Fruit fly (Drosophila melanogaster) whole organism, embryonic: ENCODE results near the gene CG3505.

ENCODE experiments used
- Aef1 ChIP-seq: fragments of 200-800 bp; sonication (Bioruptor generic); IDR thresholded peaks from 3 replicates; pipeline ENCODE4 v1.3.6; 2022; ENCODE audit warnings: missing biosample characterization, missing genetic modification characterization
- Bteb2 ChIP-seq: fragments of 200-800 bp; sonication (Bioruptor generic); optimal IDR thresholded peaks from 2 replicates; lab custom pipeline; 2016; ENCODE audit warnings: missing biosample characterization, missing genetic modification characterization
- C15 ChIP-seq: fragments of 200-800 bp; sonication (Bioruptor generic); IDR thresholded peaks from 3 replicates; pipeline ENCODE4 v1.3.6; 2022; ENCODE audit warnings: missing biosample characterization, missing genetic modification characterization
- CG1024 ChIP-seq: fragments of 200-800 bp; sonication (Bioruptor generic); IDR thresholded peaks from 2 replicates; pipeline ENCODE4 v1.3.6; 2022; ENCODE audit warnings: missing biosample characterization, missing genetic modification characterization
- CG10321 ChIP-seq: fragments of 200-800 bp; sonication (Bioruptor generic); IDR thresholded peaks from 2 replicates; pipeline ENCODE4 v1.3.6; 2022; ENCODE audit warnings: missing biosample characterization, missing genetic modification characterization
- CG10959 ChIP-seq: fragments of 200-800 bp; sonication (Bioruptor generic); IDR thresholded peaks from 2 replicates; pipeline ENCODE4 v1.3.6; 2022; ENCODE audit warnings: missing biosample characterization, missing genetic modification characterization
- CG11695 ChIP-seq: fragments of 200-800 bp; sonication (Bioruptor generic); IDR thresholded peaks from 3 replicates; pipeline ENCODE4 v1.3.6; 2022; ENCODE audit warnings: missing biosample characterization, missing genetic modification characterization
- CG12104 ChIP-seq: fragments of 200-800 bp; sonication (Bioruptor generic); optimal IDR thresholded peaks from 3 replicates; lab custom pipeline; 2016; ENCODE audit warnings: missing biosample characterization, missing genetic modification characterization
- CG12219 ChIP-seq: fragments of 200-800 bp; sonication (Bioruptor generic); optimal IDR thresholded peaks from 3 replicates; lab custom pipeline; 2018; ENCODE audit warnings: missing biosample characterization, mild to moderate bottlenecking, missing genetic modification characterization
- CG14667 ChIP-seq: fragments of 200-800 bp; sonication (Bioruptor generic); IDR thresholded peaks from 2 replicates; pipeline ENCODE4 v1.3.6; 2022; ENCODE audit warnings: missing biosample characterization, missing genetic modification characterization
- CG15514 ChIP-seq: fragments of 200-800 bp; sonication (Bioruptor generic); optimal IDR thresholded peaks from 3 replicates; lab custom pipeline; 2017; ENCODE audit warnings: missing biosample characterization, missing genetic modification characterization, mild to moderate bottlenecking, moderate library complexity, missing genetic modification reagents
- CG17568 ChIP-seq: fragments of 200-800 bp; sonication (Bioruptor generic); optimal IDR thresholded peaks from 2 replicates; lab custom pipeline; 2018; ENCODE audit warnings: missing biosample characterization, mild to moderate bottlenecking, missing genetic modification characterization, moderate library complexity
- CG2199 ChIP-seq: fragments of 200-800 bp; sonication (Bioruptor generic); IDR thresholded peaks from 3 replicates; pipeline ENCODE4 v1.3.6; 2022; ENCODE audit warnings: missing biosample characterization, missing genetic modification characterization
- CG30403 ChIP-seq: fragments of 200-800 bp; sonication (Bioruptor generic); optimal IDR thresholded peaks from 3 replicates; lab custom pipeline; 2016; ENCODE audit warnings: missing biosample characterization, missing genetic modification characterization
- CG6854 ChIP-seq: fragments of 200-800 bp; sonication (Bioruptor generic); optimal IDR thresholded peaks from 3 replicates; lab custom pipeline; 2017; ENCODE audit warnings: missing biosample characterization, mild to moderate bottlenecking, missing genetic modification characterization
- CG7271 ChIP-seq: fragments of 200-800 bp; sonication (Bioruptor generic); optimal IDR thresholded peaks from 2 replicates; lab custom pipeline; 2018; ENCODE audit warnings: missing biosample characterization, mild to moderate bottlenecking, missing genetic modification characterization, moderate library complexity
- CG7372 ChIP-seq: fragments of 200-800 bp; sonication (Bioruptor generic); IDR thresholded peaks from 2 replicates; pipeline ENCODE4 v1.3.6; 2022; ENCODE audit warnings: missing biosample characterization, missing genetic modification characterization
- CG7928 ChIP-seq: fragments of 200-800 bp; sonication (Bioruptor generic); optimal IDR thresholded peaks from 2 replicates; lab custom pipeline; 2017; ENCODE audit warnings: missing biosample characterization, mild to moderate bottlenecking, missing genetic modification characterization
- CHES-1-like ChIP-seq: fragments of 200-800 bp; sonication (Bioruptor generic); optimal IDR thresholded peaks from 2 replicates; lab custom pipeline; 2016; ENCODE audit warnings: missing biosample characterization, missing genetic modification characterization
- CoRest ChIP-seq: fragments of 200-800 bp; sonication (Bioruptor generic); optimal IDR thresholded peaks from 3 replicates; lab custom pipeline; 2018; ENCODE audit warnings: missing biosample characterization, mild to moderate bottlenecking, missing genetic modification characterization, moderate library complexity
- CrebB ChIP-seq: fragments of 200-800 bp; sonication (Bioruptor generic); optimal IDR thresholded peaks from 3 replicates; lab custom pipeline; 2018; ENCODE audit warnings: missing biosample characterization, mild to moderate bottlenecking, missing genetic modification characterization
- Dip3 ChIP-seq: fragments of 200-800 bp; sonication (Bioruptor generic); optimal IDR thresholded peaks from 3 replicates; lab custom pipeline; 2016; ENCODE audit warnings: missing biosample characterization, missing genetic modification characterization
- HHEX ChIP-seq: fragments of 200-800 bp; sonication (Bioruptor generic); optimal IDR thresholded peaks from 3 replicates; lab custom pipeline; 2017; ENCODE audit warnings: missing biosample characterization, mild to moderate bottlenecking, missing genetic modification characterization, missing genetic modification reagents
- Hr3 ChIP-seq: fragments of 200-800 bp; sonication (Bioruptor generic); optimal IDR thresholded peaks from 3 replicates; lab custom pipeline; 2016; ENCODE audit warnings: missing biosample characterization, missing genetic modification characterization
- Nf-YA ChIP-seq: fragments of 200-800 bp; sonication (Bioruptor generic); IDR thresholded peaks from 2 replicates; pipeline ENCODE4 v1.3.6; 2022; ENCODE audit warnings: missing biosample characterization, missing genetic modification characterization
- Nf-YB ChIP-seq: fragments of 200-800 bp; sonication (Bioruptor generic); optimal IDR thresholded peaks from 3 replicates; lab custom pipeline; 2019; ENCODE audit warnings: missing biosample characterization, mild to moderate bottlenecking, missing genetic modification characterization, moderate library complexity
- NfI ChIP-seq: fragments of 200-800 bp; sonication (Bioruptor generic); optimal IDR thresholded peaks from 3 replicates; lab custom pipeline; 2018; ENCODE audit warnings: missing biosample characterization, mild to moderate bottlenecking, missing genetic modification characterization, moderate library complexity
- Vsx1 ChIP-seq: fragments of 200-800 bp; sonication (Bioruptor generic); optimal IDR thresholded peaks from 2 replicates; lab custom pipeline; 2017; ENCODE audit warnings: missing biosample characterization, mild to moderate bottlenecking, missing genetic modification characterization, missing genetic modification reagents
- Xrp1 ChIP-seq: fragments of 200-800 bp; sonication (Bioruptor generic); IDR thresholded peaks from 2 replicates; pipeline ENCODE4 v1.3.6; 2022; ENCODE audit warnings: missing biosample characterization, missing genetic modification characterization
- ase ChIP-seq: fragments of 200-800 bp; sonication (Bioruptor generic); IDR thresholded peaks from 3 replicates; pipeline ENCODE4 v1.3.6; 2022; ENCODE audit warnings: missing biosample characterization, missing genetic modification characterization
- cwo ChIP-seq: fragments of 200-800 bp; sonication (Bioruptor generic); optimal IDR thresholded peaks from 3 replicates; lab custom pipeline; 2017; ENCODE audit warnings: missing biosample characterization, missing genetic modification characterization, mild to moderate bottlenecking, moderate library complexity, missing genetic modification reagents
- dpn ChIP-seq, 2 experiments: fragments of 200-800 bp; sonication (Bioruptor generic); optimal IDR thresholded peaks; 3 replicates each; lab custom pipeline; 2016; ENCODE audit warnings: missing biosample characterization in 2 of 2, missing genetic modification characterization in 2 of 2
- dysf ChIP-seq: fragments of 200-800 bp; sonication (Bioruptor generic); IDR thresholded peaks from 3 replicates; pipeline ENCODE4 v1.3.6; 2022; ENCODE audit warnings: missing biosample characterization, missing genetic modification characterization
- fu2 ChIP-seq: fragments of 200-800 bp; sonication (Bioruptor generic); optimal IDR thresholded peaks from 2 replicates; lab custom pipeline; 2016; ENCODE audit warnings: missing biosample characterization, missing genetic modification characterization
- h ChIP-seq: fragments of >200 bp; optimal IDR thresholded peaks from 2 replicates; lab custom pipeline; 2017
- jumu ChIP-seq: fragments of 200-800 bp; sonication (Bioruptor generic); optimal IDR thresholded peaks from 3 replicates; lab custom pipeline; 2016; ENCODE audit warnings: missing biosample characterization, missing genetic modification characterization
- lbe ChIP-seq: fragments of 200-800 bp; sonication (Bioruptor generic); optimal IDR thresholded peaks from 2 replicates; lab custom pipeline; 2016; ENCODE audit warnings: missing biosample characterization, mild to moderate bottlenecking, missing genetic modification characterization
- luna ChIP-seq: fragments of 200-800 bp; sonication (Bioruptor generic); optimal IDR thresholded peaks from 2 replicates; lab custom pipeline; 2016; ENCODE audit warnings: missing biosample characterization, missing genetic modification characterization
- mirr ChIP-seq: fragments of 200-800 bp; sonication (Bioruptor generic); optimal IDR thresholded peaks from 3 replicates; lab custom pipeline; 2018; ENCODE audit warnings: missing biosample characterization, mild to moderate bottlenecking, missing genetic modification characterization
- mld ChIP-seq: fragments of 200-800 bp; sonication (Bioruptor generic); IDR thresholded peaks from 3 replicates; pipeline ENCODE4 v1.3.6; 2022; ENCODE audit warnings: missing biosample characterization, missing genetic modification characterization; ENCODE audit not compliant: partially characterized antibody
- prd ChIP-seq, 3 experiments: fragments of >200 bp in 2 of 3; fragments of 200-800 bp in 1 of 3; sonication (Bioruptor generic) in 1 of 3; optimal IDR thresholded peaks in 2 of 3; IDR thresholded peaks in 1 of 3; 2 replicates in 2 of 3; 3 replicates in 1 of 3; pipeline versions ENCODE4 v1.3.6 to Lab custom; 2017 to 2022; ENCODE audit warnings: missing biosample characterization in 1 of 3, missing genetic modification characterization in 1 of 3
- pzg ChIP-seq: fragments of 200-800 bp; sonication (Bioruptor generic); optimal IDR thresholded peaks from 3 replicates; lab custom pipeline; 2018; ENCODE audit warnings: missing biosample characterization, mild to moderate bottlenecking, missing genetic modification characterization, moderate library complexity
- repo ChIP-seq: fragments of 200-800 bp; sonication (Bioruptor generic); optimal IDR thresholded peaks from 2 replicates; lab custom pipeline; 2016; ENCODE audit warnings: missing biosample characterization, missing genetic modification characterization
- rib ChIP-seq: fragments of 200-800 bp; sonication (Bioruptor generic); IDR thresholded peaks from 2 replicates; pipeline ENCODE4 v1.3.6; 2022; ENCODE audit warnings: missing biosample characterization, missing genetic modification characterization
- sens ChIP-seq: fragments of 200-800 bp; sonication (Bioruptor generic); peaks from one replicate; lab custom pipeline; 2016; ENCODE audit warnings: missing biosample characterization, missing genetic modification characterization
- slou ChIP-seq: fragments of 200-800 bp; sonication (Bioruptor generic); optimal IDR thresholded peaks from 3 replicates; lab custom pipeline; 2016; ENCODE audit warnings: missing biosample characterization, missing genetic modification characterization
- trem ChIP-seq: fragments of 200-800 bp; optimal IDR thresholded peaks from 3 replicates; lab custom pipeline; 2019; ENCODE audit warnings: missing biosample characterization, mild to moderate bottlenecking, missing genetic modification characterization, moderate library complexity
- tx ChIP-seq: fragments of 200-800 bp; sonication (Bioruptor generic); optimal IDR thresholded peaks from 2 replicates; lab custom pipeline; 2016; ENCODE audit warnings: missing biosample characterization, missing genetic modification characterization
- wor ChIP-seq: fragments of 200-800 bp; sonication (Bioruptor generic); IDR thresholded peaks from 2 replicates; pipeline ENCODE4 v1.3.6; 2022; ENCODE audit warnings: missing biosample characterization, missing genetic modification characterization

The CG3505 gene

DNA sequence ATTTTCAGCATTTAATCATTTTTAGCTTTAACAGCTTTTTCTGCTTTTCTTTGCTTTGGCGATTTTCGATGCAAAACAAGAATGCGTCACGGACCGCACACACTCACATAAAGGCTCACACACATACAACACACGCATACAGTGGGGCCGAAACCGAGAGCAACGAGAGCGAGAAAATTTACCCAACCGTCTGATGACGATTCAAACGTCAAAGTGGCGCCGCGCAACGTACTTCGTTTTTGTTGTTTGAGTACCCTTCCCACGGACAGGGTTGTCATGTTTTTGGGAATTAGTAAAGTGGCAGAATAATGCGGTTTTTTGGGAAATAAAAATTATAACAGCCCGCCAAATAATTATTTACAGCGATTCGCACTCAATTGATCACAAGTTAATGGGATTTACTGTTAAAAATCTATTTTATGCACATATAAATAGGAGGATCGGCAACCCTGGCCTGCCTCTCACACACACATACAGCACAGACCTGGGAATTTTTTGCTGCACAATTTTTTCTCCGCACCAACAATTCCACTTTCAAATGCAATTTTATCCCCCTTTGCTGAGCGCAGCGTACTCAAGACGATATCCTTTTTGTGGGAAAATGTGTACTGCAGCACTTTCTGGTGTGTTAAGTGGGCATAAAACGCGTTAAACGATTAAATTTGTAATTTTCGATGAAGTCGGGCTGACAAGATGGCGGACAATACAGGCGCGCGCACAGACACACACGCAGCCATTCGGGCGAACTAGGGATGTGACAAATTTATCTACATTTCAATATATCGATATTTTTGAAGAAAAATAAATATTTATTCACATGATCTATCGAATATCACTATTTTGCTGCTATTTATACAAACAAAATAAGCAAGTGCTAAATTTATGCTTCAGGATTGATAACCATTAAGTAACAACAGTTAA is 2.0 kb upstream of the CG3505 start (continued):
- peak; percentile 59; the same call in 1 of the 3 replicates for TF ChIP-seq C15
- TF ChIP-seq slou (GFP tag; lab: Kevin White, UChicago) = peak; percentile 49
- peak; percentile 93 for TF ChIP-seq CG12219
- TF ChIP-seq pzg = peak; percentile 43
- TF ChIP-seq mirr (GFP tag; lab: Kevin White, UChicago) = peak; percentile 93
- TF ChIP-seq CG6854 (GFP tag; lab: Kevin White, UChicago) = peak; percentile 91
- peak; percentile 92 for TF ChIP-seq cwo (GFP tag; lab: Kevin White, UChicago)
- peak; percentile 78; the same call in 2 of the 3 replicates for TF ChIP-seq CG2199 (GFP tag; lab: Robert Waterston, UW)
- TF ChIP-seq CHES-1-like (GFP tag; lab: Kevin White, UChicago) = peak; percentile 90
- peak; percentile 93 for TF ChIP-seq CG30403 (GFP tag; lab: Kevin White, UChicago)
- TF ChIP-seq HHEX (GFP tag; lab: Kevin White, UChicago) = peak; percentile 94
- TF ChIP-seq Bteb2 (GFP tag; lab: Kevin White, UChicago) = peak; percentile 91
- peak; percentile 91 for TF ChIP-seq CG7372 (GFP tag; lab: Robert Waterston, UW)
- TF ChIP-seq Dip3 (GFP tag; lab: Kevin White, UChicago) = peak; percentile 91
- TF ChIP-seq ase (GFP tag; lab: Robert Waterston, UW) = peak; percentile 86
- TF ChIP-seq Xrp1 (GFP tag; lab: Robert Waterston, UW) = peak; percentile 95
- TF ChIP-seq CG12104 (GFP tag; lab: Kevin White, UChicago) = peak; percentile 83
- TF ChIP-seq repo (GFP tag; lab: Kevin White, UChicago) = peak; percentile 86
- TF ChIP-seq fu2 (GFP tag; lab: Kevin White, UChicago) = peak; percentile 90
- peak; percentile 85 for TF ChIP-seq luna (GFP tag; lab: Kevin White, UChicago)
- peak; percentile 95 for TF ChIP-seq CG11695 (GFP tag; lab: Robert Waterston, UW)
- TF ChIP-seq mld (GFP tag; lab: Robert Waterston, UW) = no peak
- peak; percentile 78 for TF ChIP-seq tx (GFP tag; lab: Kevin White, UChicago)
- TF ChIP-seq prd (optimal IDR thresholded peaks at IDR 0.05; lab: Kevin White, UChicago) = no peak
- peak; percentile 93 for TF ChIP-seq prd (GFP tag; IDR thresholded peaks at IDR 0.05; lab: Robert Waterston, UW)
- peak; percentile 89 for TF ChIP-seq jumu (GFP tag; lab: Kevin White, UChicago)
- TF ChIP-seq dpn (GFP tag; optimal IDR thresholded peaks at IDR 0.05; lab: Kevin White, UChicago) = peak; percentile 87 to 95
- peak; percentile 88 for TF ChIP-seq trem (tag; lab: Kevin White, UChicago)
- peak; percentile 84 for TF ChIP-seq Nf-YA (GFP tag; lab: Robert Waterston, UW)
- TF ChIP-seq sens (GFP tag; lab: Kevin White, UChicago) = peak; percentile 99
- TF ChIP-seq h (lab: Kevin White, UChicago) = no peak
- peak; percentile 95 for TF ChIP-seq dysf (GFP tag; lab: Robert Waterston, UW)
- peak; percentile 91 for TF ChIP-seq Aef1
- TF ChIP-seq CG10959 = peak; percentile 89
- peak; percentile 86 for TF ChIP-seq rib (GFP tag; lab: Robert Waterston, UW)
- TF ChIP-seq CG10321 (GFP tag; lab: Robert Waterston, UW) = peak; percentile 70
- peak; percentile 86 for TF ChIP-seq Vsx1 (GFP tag; lab: Kevin White, UChicago)
- TF ChIP-seq CG7928 (GFP tag; lab: Kevin White, UChicago) = peak; percentile 78
- TF ChIP-seq CG15514 (GFP tag; lab: Kevin White, UChicago) = peak; percentile 90
- TF ChIP-seq NfI (GFP tag; lab: Kevin White, UChicago) = peak; percentile 94
- peak; percentile 94 for TF ChIP-seq CG17568
- TF ChIP-seq wor = peak; percentile 82
- peak; percentile 75 for TF ChIP-seq CG7271 (tag; lab: Kevin White, UChicago)
- TF ChIP-seq Nf-YB (GFP tag; lab: Kevin White, UChicago) = peak; percentile 13
- TF ChIP-seq CrebB (tag; lab: Kevin White, UChicago) = peak; percentile 90
- TF ChIP-seq CoRest (tag; lab: Kevin White, UChicago) = peak; percentile 95
- TF ChIP-seq CG14667 (GFP tag; lab: Robert Waterston, UW) = peak; percentile 88
- TF ChIP-seq CG1024 (GFP tag; lab: Robert Waterston, UW) = peak; percentile 80
- TF ChIP-seq lbe (GFP tag; lab: Kevin White, UChicago) = peak; percentile 91
- peak; percentile 87 for TF ChIP-seq Hr3 (GFP tag; lab: Kevin White, UChicago)
